Worm (Caenorhabditis elegans) whole organism, L2 larva: Measurements from ENCODE around the gene fbxb-57.

Experiments
- aly-2 ChIP-seq: fragments of 150-350 bp; optimal IDR thresholded peaks from 2 replicates; lab custom pipeline; 2014; ENCODE audit warnings: missing biosample characterization, missing genetic modification characterization
- blmp-1 ChIP-seq: sonication (generic microtip); optimal IDR thresholded peaks from 2 replicates; lab custom pipeline; 2017; ENCODE audit warnings: missing genetic modification characterization, mild to moderate bottlenecking, missing compliant biosample characterization, antibody characterized with exemption, moderate library complexity; ENCODE audit not compliant: insufficient read depth
- egl-27 ChIP-seq: sonication (generic microtip); optimal IDR thresholded peaks from 3 replicates; lab custom pipeline; 2017; ENCODE audit warnings: missing biosample characterization, missing genetic modification reagents, missing genetic modification characterization
- nhr-11 ChIP-seq: fragments of 150-350 bp; optimal IDR thresholded peaks from 2 replicates; lab custom pipeline; 2014; ENCODE audit warnings: missing biosample characterization, missing genetic modification characterization
- nhr-6 ChIP-seq: fragments of 150-350 bp; optimal IDR thresholded peaks from 2 replicates; lab custom pipeline; 2014; ENCODE audit warnings: missing biosample characterization, missing genetic modification characterization
- nhr-77 ChIP-seq: fragments of 150-350 bp; optimal IDR thresholded peaks from 2 replicates; lab custom pipeline; 2014; ENCODE audit warnings: missing biosample characterization, missing genetic modification characterization
- sma-3 ChIP-seq: sonication (generic microtip); optimal IDR thresholded peaks from 2 replicates; lab custom pipeline; 2016; ENCODE audit warnings: missing genetic modification reagents, missing genetic modification characterization, missing compliant biosample characterization
- unc-39 ChIP-seq: fragments of 150-350 bp; optimal IDR thresholded peaks from 2 replicates; lab custom pipeline; 2014; ENCODE audit warnings: missing biosample characterization, missing genetic modification characterization
- unc-62 ChIP-seq: fragments of 150-350 bp; optimal IDR thresholded peaks from 2 replicates; lab custom pipeline; 2014; ENCODE audit warnings: missing biosample characterization, missing genetic modification reagents, missing genetic modification characterization
- ztf-1 ChIP-seq: fragments of 200-800 bp; sonication (Bioruptor generic); conservative IDR thresholded peaks from 2 replicates; pipeline ENCODE4 v1.3.6; 2022; ENCODE audit warnings: missing genetic modification characterization, missing compliant biosample characterization
- ztf-11 ChIP-seq: sonication (generic microtip); optimal IDR thresholded peaks from 2 replicates; lab custom pipeline; 2017; ENCODE audit warnings: missing biosample characterization, missing genetic modification characterization

- TF ChIP-seq blmp-1 (no peak), nhr-77 (tag; lab: Kevin White, UChicago) (no peak), ztf-1 (GFP tag; lab: Robert Waterston, UW) (no peak), unc-62 (GFP tag; lab: Kevin White, UChicago) (no peak), nhr-6 (tag; lab: Kevin White, UChicago) (no peak), ztf-11 (tag; lab: Kevin White, UChicago) (no peak), egl-27 (tag; lab: Kevin White, UChicago) (no peak), sma-3 (GFP tag; lab: Kevin White, UChicago) (no peak), unc-39 (tag; lab: Kevin White, UChicago) (no peak), aly-2 (tag; lab: Kevin White, UChicago) (no peak), nhr-11 (no peak)
Measured at ce11 chrV:19293025-19293424, 4.5 kb downstream of the fbxb-57 start, which contains the start of gene F55C9.5.
